Worm (Caenorhabditis elegans): ENCODE measurements around the gene C12D12.3.

DNA sequence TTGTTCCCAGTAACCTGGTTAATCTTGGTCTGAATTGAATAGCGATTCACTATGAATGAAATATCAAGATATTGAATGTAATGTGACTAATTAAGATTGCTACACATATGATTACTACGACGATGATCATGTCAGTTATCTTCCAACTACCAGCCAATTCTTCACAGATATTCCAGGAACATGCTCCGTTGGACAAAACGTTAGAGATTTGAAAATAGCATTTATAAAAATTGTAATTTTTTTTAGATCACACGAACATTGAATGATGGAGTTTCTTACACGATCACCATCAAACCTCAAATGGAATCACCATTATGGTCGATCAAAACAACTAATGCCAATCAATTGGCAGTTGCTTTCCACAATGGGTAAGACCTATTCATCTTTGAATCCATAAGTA, 13.9 kb downstream of the C12D12.3 start:
- TF ChIP-seq nhr-120 (GFP tag; IDR thresholded peaks at IDR 0.05) = no peak
- no peak for TF ChIP-seq snpc-4 (GFP tag; optimal IDR thresholded peaks at IDR 0.05)
- TF ChIP-seq snpc-4 (tag; optimal IDR thresholded peaks at IDR 0.05) = no peak
- no peak for TF ChIP-seq lin-35 (GFP tag; optimal IDR thresholded peaks at IDR 0.05)
- TF ChIP-seq unc-130 (GFP tag; optimal IDR thresholded peaks at IDR 0.05) = no peak
- no peak for TF ChIP-seq mes-4 (tag; optimal IDR thresholded peaks at IDR 0.05)
- TF ChIP-seq ZK185.1 (tag; optimal IDR thresholded peaks at IDR 0.05; ENCODE audit: poor library complexity, severe bottlenecking) = no peak
- no peak for TF ChIP-seq dpl-1 (GFP tag; optimal IDR thresholded peaks at IDR 0.05)
- TF ChIP-seq nhr-27 (tag; optimal IDR thresholded peaks at IDR 0.05) = no peak

Data from whole organism, young adult.